Worm (Caenorhabditis elegans) whole organism, L1 larva: Measurements from ENCODE around the gene C04C11.1.

Experiments
- C16A3.4 ChIP-seq: fragments of 150-350 bp; optimal IDR thresholded peaks from 2 replicates; lab custom pipeline; 2014; ENCODE audit warnings: missing biosample characterization, missing genetic modification characterization
- C34B4.2 ChIP-seq: sonication (generic microtip); optimal IDR thresholded peaks from 2 replicates; lab custom pipeline; 2017; ENCODE audit warnings: mild to moderate bottlenecking, missing genetic modification characterization, missing compliant biosample characterization
- F16B12.6 ChIP-seq: fragments of 150-350 bp; optimal IDR thresholded peaks from 2 replicates; lab custom pipeline; 2014; ENCODE audit warnings: missing biosample characterization, missing genetic modification characterization
- Y116A8C.19 ChIP-seq: sonication (generic microtip); optimal IDR thresholded peaks from 2 replicates; lab custom pipeline; 2016; ENCODE audit warnings: missing compliant biosample characterization, missing genetic modification characterization, borderline replicate concordance
- aly-2 ChIP-seq: fragments of 150-350 bp; optimal IDR thresholded peaks from 2 replicates; lab custom pipeline; 2014; ENCODE audit warnings: missing biosample characterization, missing genetic modification characterization
- ama-1 ChIP-seq: fragments of 150-350 bp; optimal IDR thresholded peaks from 2 replicates; lab custom pipeline; 2014
- blmp-1 ChIP-seq: fragments of 150-350 bp; optimal IDR thresholded peaks from 2 replicates; lab custom pipeline; 2014; ENCODE audit warnings: missing biosample characterization, missing genetic modification characterization
- ceh-8 ChIP-seq: fragments of 200-800 bp; sonication (Bioruptor generic); optimal IDR thresholded peaks from 2 replicates; lab custom pipeline; 2018; ENCODE audit warnings: mild to moderate bottlenecking, missing genetic modification characterization, moderate library complexity, missing compliant biosample characterization
- ceh-82 ChIP-seq, 3 experiments: fragments of 150-350 bp in 1 of 3; sonication (generic microtip) in 2 of 3; optimal IDR thresholded peaks; 2 replicates each; lab custom pipeline; 2014 to 2017; ENCODE audit warnings: missing biosample characterization in 3 of 3, missing genetic modification characterization in 3 of 3
- ceh-88 ChIP-seq: fragments of 200-800 bp; sonication (Bioruptor generic); IDR thresholded peaks from 2 replicates; pipeline ENCODE4 v1.3.6; 2022; ENCODE audit warnings: missing genetic modification characterization, missing compliant biosample characterization
- ceh-90 ChIP-seq: sonication (generic microtip); optimal IDR thresholded peaks from 2 replicates; lab custom pipeline; 2016; ENCODE audit warnings: missing genetic modification characterization, missing compliant biosample characterization
- ces-1 ChIP-seq: fragments of 150-350 bp; optimal IDR thresholded peaks from 2 replicates; lab custom pipeline; 2014; ENCODE audit warnings: missing biosample characterization, missing genetic modification reagents, missing genetic modification characterization
- dpl-1 ChIP-seq, 3 experiments: fragments of 150-350 bp in 2 of 3; sonication (generic microtip) in 1 of 3; optimal IDR thresholded peaks; 2 replicates each; lab custom pipeline; 2014 to 2017; ENCODE audit warnings: missing biosample characterization in 3 of 3, missing genetic modification characterization in 3 of 3, missing genetic modification reagents in 3 of 3
- dsc-1 ChIP-seq: sonication (generic microtip); optimal IDR thresholded peaks from 2 replicates; lab custom pipeline; 2016; ENCODE audit warnings: mild to moderate bottlenecking, missing genetic modification characterization, missing compliant biosample characterization
- efl-1 ChIP-seq, 4 experiments: fragments of 150-350 bp; optimal IDR thresholded peaks in 3 of 4; peaks in 1 of 4; 1 replicate in 1 of 4; 2 replicates in 3 of 4; lab custom pipeline; 2014; ENCODE audit warnings: missing biosample characterization in 2 of 4, missing genetic modification characterization in 2 of 4, missing genetic modification reagents in 2 of 4
- ets-5 ChIP-seq: fragments of 200-800 bp; sonication (Bioruptor generic); IDR thresholded peaks from 2 replicates; pipeline ENCODE4 v1.3.6; 2022; ENCODE audit warnings: missing genetic modification characterization, missing compliant biosample characterization
- fkh-10 ChIP-seq: sonication (generic microtip); optimal IDR thresholded peaks from 2 replicates; lab custom pipeline; 2017; ENCODE audit warnings: missing biosample characterization, missing genetic modification reagents, missing genetic modification characterization
- fkh-8 ChIP-seq: sonication (generic microtip); optimal IDR thresholded peaks from 2 replicates; lab custom pipeline; 2016; ENCODE audit warnings: mild to moderate bottlenecking, missing genetic modification characterization, missing compliant biosample characterization
- fos-1 ChIP-seq: fragments of 150-350 bp; optimal IDR thresholded peaks from 2 replicates; lab custom pipeline; 2014; ENCODE audit warnings: missing biosample characterization, missing genetic modification characterization
- irx-1 ChIP-seq: sonication (generic microtip); optimal IDR thresholded peaks from 2 replicates; lab custom pipeline; 2016; ENCODE audit warnings: missing genetic modification characterization, missing compliant biosample characterization
- isw-1 ChIP-seq: fragments of 200-800 bp; sonication (Bioruptor generic); IDR thresholded peaks from 2 replicates; pipeline ENCODE4 v1.3.6; 2022; ENCODE audit warnings: missing genetic modification characterization, missing compliant biosample characterization
- jun-1 ChIP-seq: fragments of 150-350 bp; optimal IDR thresholded peaks from 2 replicates; lab custom pipeline; 2014; ENCODE audit warnings: missing biosample characterization, missing genetic modification reagents, missing genetic modification characterization
- lin-13 ChIP-seq: fragments of 150-350 bp; optimal IDR thresholded peaks from 2 replicates; lab custom pipeline; 2014; ENCODE audit warnings: missing biosample characterization, missing genetic modification reagents, missing genetic modification characterization
- lin-14 ChIP-seq: fragments of 200-800 bp; sonication (Bioruptor generic); optimal IDR thresholded peaks from 2 replicates; lab custom pipeline; 2018; ENCODE audit warnings: mild to moderate bottlenecking, missing genetic modification characterization, moderate library complexity, missing compliant biosample characterization
- lin-15B ChIP-seq: fragments of 150-350 bp; sonication (generic microtip); optimal IDR thresholded peaks from 3 replicates; lab custom pipeline; 2014; ENCODE audit warnings: missing biosample characterization, missing genetic modification characterization
- lin-35 ChIP-seq, 2 experiments: fragments of 150-350 bp; optimal IDR thresholded peaks; 2 replicates each; lab custom pipeline; 2014; ENCODE audit warnings: missing biosample characterization in 2 of 2, missing genetic modification characterization in 2 of 2, missing genetic modification reagents in 2 of 2
- lin-39 ChIP-seq: fragments of 150-350 bp; optimal IDR thresholded peaks from 2 replicates; lab custom pipeline; 2014; ENCODE audit warnings: missing biosample characterization, missing genetic modification reagents, missing genetic modification characterization
- lir-3 ChIP-seq: sonication (generic microtip); optimal IDR thresholded peaks from 2 replicates; lab custom pipeline; 2016; ENCODE audit warnings: mild to moderate bottlenecking, missing genetic modification characterization, moderate library complexity, missing compliant biosample characterization; ENCODE audit not compliant: poor library complexity
- mdl-1 ChIP-seq, 2 experiments: fragments of 150-350 bp; optimal IDR thresholded peaks; 2 replicates each; lab custom pipeline; 2014 to 2017; ENCODE audit warnings: missing biosample characterization in 2 of 2, missing genetic modification characterization in 2 of 2, inconsistent platforms in 1 of 2
- mef-2 ChIP-seq: fragments of 150-350 bp; optimal IDR thresholded peaks from 2 replicates; lab custom pipeline; 2014; ENCODE audit warnings: missing biosample characterization, missing genetic modification characterization
- nhr-11 ChIP-seq: fragments of 150-350 bp; optimal IDR thresholded peaks from 2 replicates; lab custom pipeline; 2014; ENCODE audit warnings: missing biosample characterization, missing genetic modification characterization
- nhr-20 ChIP-seq: sonication (generic microtip); optimal IDR thresholded peaks from 2 replicates; lab custom pipeline; 2016; ENCODE audit warnings: mild to moderate bottlenecking, missing genetic modification characterization, missing compliant biosample characterization
- nhr-237 ChIP-seq: fragments of 150-350 bp; optimal IDR thresholded peaks from 2 replicates; lab custom pipeline; 2014; ENCODE audit warnings: missing biosample characterization, missing genetic modification characterization
- nhr-28 ChIP-seq: fragments of 150-350 bp; optimal IDR thresholded peaks from 2 replicates; lab custom pipeline; 2014; ENCODE audit warnings: missing biosample characterization, missing genetic modification characterization
- nhr-47 ChIP-seq: sonication (generic microtip); optimal IDR thresholded peaks from 2 replicates; lab custom pipeline; 2016; ENCODE audit warnings: mild to moderate bottlenecking, missing genetic modification characterization, moderate library complexity, missing compliant biosample characterization
- nhr-71 ChIP-seq: sonication (generic microtip); optimal IDR thresholded peaks from 2 replicates; lab custom pipeline; 2016; ENCODE audit warnings: mild to moderate bottlenecking, missing genetic modification characterization, moderate library complexity, missing compliant biosample characterization
- nhr-76 ChIP-seq: sonication (generic microtip); optimal IDR thresholded peaks from 2 replicates; lab custom pipeline; 2017; ENCODE audit warnings: missing biosample characterization, missing genetic modification characterization
- nhr-77 ChIP-seq: fragments of 150-350 bp; optimal IDR thresholded peaks from 2 replicates; lab custom pipeline; 2014; ENCODE audit warnings: missing biosample characterization, missing genetic modification characterization
- nhr-84 ChIP-seq: sonication (generic microtip); optimal IDR thresholded peaks from 2 replicates; lab custom pipeline; 2017; ENCODE audit warnings: missing biosample characterization, missing genetic modification characterization
- nhr-85 ChIP-seq: sonication (generic microtip); peaks from one replicate; lab custom pipeline; 2016; ENCODE audit warnings: missing genetic modification characterization, inconsistent platforms, missing compliant biosample characterization
- nhr-90 ChIP-seq: sonication (generic microtip); optimal IDR thresholded peaks from 2 replicates; lab custom pipeline; 2016; ENCODE audit warnings: mild to moderate bottlenecking, missing genetic modification characterization, missing compliant biosample characterization; ENCODE audit not compliant: poor library complexity
- pqm-1 ChIP-seq: sonication (generic microtip); optimal IDR thresholded peaks from 3 replicates; lab custom pipeline; 2017; ENCODE audit warnings: missing biosample characterization, missing genetic modification characterization
- rnt-1 ChIP-seq: sonication (generic microtip); optimal IDR thresholded peaks from 2 replicates; lab custom pipeline; 2016; ENCODE audit warnings: mild to moderate bottlenecking, missing genetic modification characterization, moderate library complexity, missing compliant biosample characterization
- snpc-4 ChIP-seq: fragments of 150-350 bp; optimal IDR thresholded peaks from 2 replicates; lab custom pipeline; 2014; ENCODE audit warnings: missing biosample characterization, missing genetic modification characterization
- swsn-7 ChIP-seq: sonication (generic microtip); optimal IDR thresholded peaks from 2 replicates; lab custom pipeline; 2016; ENCODE audit warnings: missing genetic modification characterization, missing compliant biosample characterization
- tlp-1 ChIP-seq: fragments of 150-350 bp; optimal IDR thresholded peaks from 2 replicates; lab custom pipeline; 2014; ENCODE audit warnings: missing biosample characterization, missing genetic modification characterization
- unc-130 ChIP-seq: fragments of 150-350 bp; optimal IDR thresholded peaks from 2 replicates; lab custom pipeline; 2017; ENCODE audit warnings: missing biosample characterization, missing genetic modification characterization, inconsistent platforms
- unc-62 ChIP-seq: fragments of 150-350 bp; optimal IDR thresholded peaks from 2 replicates; lab custom pipeline; 2014; ENCODE audit warnings: missing biosample characterization, missing genetic modification reagents, missing genetic modification characterization
- unc-86 ChIP-seq: sonication (generic microtip); optimal IDR thresholded peaks from 2 replicates; lab custom pipeline; 2016; ENCODE audit warnings: missing genetic modification characterization, missing compliant biosample characterization
- xbp-1 ChIP-seq: sonication (generic microtip); optimal IDR thresholded peaks from 2 replicates; lab custom pipeline; 2016; ENCODE audit warnings: missing genetic modification characterization, missing compliant biosample characterization
- zag-1 ChIP-seq: fragments of 150-350 bp; optimal IDR thresholded peaks from 2 replicates; lab custom pipeline; 2014; ENCODE audit warnings: missing biosample characterization, missing genetic modification characterization
- zip-4 ChIP-seq: fragments of 200-800 bp; sonication (Bioruptor generic); optimal IDR thresholded peaks from 2 replicates; lab custom pipeline; 2018; ENCODE audit warnings: mild to moderate bottlenecking, missing genetic modification characterization, moderate library complexity, missing compliant biosample characterization
- ztf-4 ChIP-seq: fragments of 150-350 bp; optimal IDR thresholded peaks from 2 replicates; lab custom pipeline; 2014; ENCODE audit warnings: missing biosample characterization, missing genetic modification characterization

The C04C11.1 gene

ce11 chrX:13977439-13978118, 42.8 kb upstream of the C04C11.1 start, which contains the start of gene F48F7.6:
Gene F48F7.6 (plus strand): TSS chrX:13977829.
- TF ChIP-seq ama-1 (lab: Kevin White, UChicago): no peak
- TF ChIP-seq lir-3 (tag; lab: Kevin White, UChicago): no peak
- TF ChIP-seq lin-14 (GFP tag; lab: Kevin White, UChicago): peak; percentile 53
- TF ChIP-seq isw-1: no peak
- no peak for TF ChIP-seq ceh-90 (tag; lab: Kevin White, UChicago)
- TF ChIP-seq nhr-20 (tag; lab: Kevin White, UChicago): peak; percentile 55
- no peak for TF ChIP-seq pqm-1 (tag; lab: Kevin White, UChicago)
- TF ChIP-seq nhr-85 (tag; lab: Kevin White, UChicago): no peak
- peak; percentile 26 for TF ChIP-seq swsn-7 (tag; lab: Kevin White, UChicago)
- TF ChIP-seq fkh-10 (GFP tag; lab: Kevin White, UChicago): no peak
- TF ChIP-seq mef-2 (tag; lab: Kevin White, UChicago): no peak
- peak in 1 of 2 experiments; percentile 12 for TF ChIP-seq efl-1 (optimal IDR thresholded peaks at IDR 0.05; lab: Kevin White, UChicago)
- no peak for TF ChIP-seq efl-1 (GFP tag; optimal IDR thresholded peaks at IDR 0.05 in 1 of 2; lab: Kevin White, UChicago)
- no peak for TF ChIP-seq ces-1 (GFP tag; lab: Kevin White, UChicago)
- no peak for TF ChIP-seq Y116A8C.19 (tag; lab: Kevin White, UChicago)
- peak; percentile 6 for TF ChIP-seq aly-2 (tag; lab: Kevin White, UChicago)
- peak; percentile 55 for TF ChIP-seq blmp-1
- TF ChIP-seq unc-130 (tag; lab: Kevin White, UChicago): no peak
- TF ChIP-seq jun-1 (tag; lab: Kevin White, UChicago): peak; percentile 5
- TF ChIP-seq mdl-1 (tag; optimal IDR thresholded peaks at IDR 0.05; lab: Kevin White, UChicago): peak in 1 of 2 experiments; percentile 46
- TF ChIP-seq nhr-47 (tag; lab: Kevin White, UChicago): peak; percentile 59
- no peak for TF ChIP-seq C34B4.2 (tag; lab: Kevin White, UChicago)
- peak in 1 of 3 experiments; percentile 7 for TF ChIP-seq dpl-1 (GFP tag; optimal IDR thresholded peaks at IDR 0.05; lab: Kevin White, UChicago)
- peak in 1 of 3 experiments; percentile 45 for TF ChIP-seq ceh-82 (tag; optimal IDR thresholded peaks at IDR 0.05; lab: Kevin White, UChicago)
- TF ChIP-seq lin-15B (tag; lab: Kevin White, UChicago): peak; percentile 19
- TF ChIP-seq snpc-4: no peak
- no peak for TF ChIP-seq fkh-8 (tag; lab: Kevin White, UChicago)
- TF ChIP-seq ets-5 (GFP tag; lab: Robert Waterston, UW): no peak
- no peak for TF ChIP-seq lin-13
- peak; percentile 37 to 62 for TF ChIP-seq lin-35 (GFP tag; optimal IDR thresholded peaks at IDR 0.05; lab: Kevin White, UChicago)
- peak; percentile 55 for TF ChIP-seq dsc-1 (tag; lab: Kevin White, UChicago)
- TF ChIP-seq nhr-237 (tag; lab: Kevin White, UChicago): no peak
- TF ChIP-seq nhr-90 (tag; lab: Kevin White, UChicago): no peak
- TF ChIP-seq ceh-88 (GFP tag; lab: Robert Waterston, UW): no peak
- peak; percentile 54 for TF ChIP-seq nhr-71 (tag; lab: Kevin White, UChicago)
- TF ChIP-seq ceh-8: no peak
- TF ChIP-seq nhr-11 (tag; lab: Kevin White, UChicago): no peak
- TF ChIP-seq zag-1 (tag; lab: Kevin White, UChicago): no peak
- no peak for TF ChIP-seq lin-39 (tag; lab: Kevin White, UChicago)
- TF ChIP-seq unc-86: no peak
- TF ChIP-seq irx-1: no peak
- TF ChIP-seq nhr-84 (tag; lab: Kevin White, UChicago): no peak
- no peak for TF ChIP-seq tlp-1 (tag; lab: Kevin White, UChicago)
- TF ChIP-seq zip-4: no peak
- peak; percentile 11 for TF ChIP-seq xbp-1 (tag; lab: Kevin White, UChicago)
- TF ChIP-seq C16A3.4 (tag; lab: Kevin White, UChicago): peak; percentile 40
- no peak for TF ChIP-seq nhr-76 (tag; lab: Kevin White, UChicago)
- no peak for TF ChIP-seq nhr-28 (tag; lab: Kevin White, UChicago)
- peak; percentile 27 for TF ChIP-seq fos-1
- TF ChIP-seq rnt-1: peak; percentile 3
- TF ChIP-seq unc-62 (GFP tag; lab: Kevin White, UChicago): no peak
- no peak for TF ChIP-seq ztf-4 (tag; lab: Kevin White, UChicago)
- no peak for TF ChIP-seq F16B12.6 (tag; lab: Kevin White, UChicago)
- TF ChIP-seq nhr-77: no peak
